Worm (Caenorhabditis elegans) whole organism, mixed stage, embryonic: ENCODE data around the gene ttr-44.

Experiments
- M03D4.4 ChIP-seq: sonication (generic microtip); optimal IDR thresholded peaks from 2 replicates; lab custom pipeline; 2017; ENCODE audit warnings: mild to moderate bottlenecking, missing genetic modification characterization, missing compliant biosample characterization
- blmp-1 ChIP-seq: fragments of 150-350 bp; optimal IDR thresholded peaks from 2 replicates; lab custom pipeline; 2014; ENCODE audit warnings: missing biosample characterization, missing genetic modification characterization
- ceh-83 ChIP-seq: fragments of 200-800 bp; sonication (Bioruptor generic); optimal IDR thresholded peaks from 2 replicates; lab custom pipeline; 2018; ENCODE audit warnings: mild to moderate bottlenecking, missing genetic modification characterization, missing compliant biosample characterization
- lsy-2 ChIP-seq: fragments of 150-350 bp; optimal IDR thresholded peaks from 2 replicates; lab custom pipeline; 2014; ENCODE audit warnings: missing biosample characterization, missing genetic modification characterization
- mab-5 ChIP-seq: fragments of 150-350 bp; optimal IDR thresholded peaks from 2 replicates; lab custom pipeline; 2014; ENCODE audit warnings: missing biosample characterization, missing genetic modification characterization
- mep-1 ChIP-seq: fragments of 150-350 bp; optimal IDR thresholded peaks from 2 replicates; lab custom pipeline; 2017; ENCODE audit warnings: missing biosample characterization, missing genetic modification reagents, missing genetic modification characterization, inconsistent platforms
- nhr-12 ChIP-seq: fragments of 150-350 bp; optimal IDR thresholded peaks from 2 replicates; lab custom pipeline; 2014; ENCODE audit warnings: missing biosample characterization, missing genetic modification characterization
- nhr-237 ChIP-seq: fragments of 150-350 bp; optimal IDR thresholded peaks from 2 replicates; lab custom pipeline; 2014; ENCODE audit warnings: missing biosample characterization, missing genetic modification characterization
- nhr-76 ChIP-seq: sonication (generic microtip); optimal IDR thresholded peaks from 2 replicates; lab custom pipeline; 2017; ENCODE audit warnings: missing biosample characterization, missing genetic modification characterization
- pha-4 ChIP-seq: fragments of 150-350 bp; optimal IDR thresholded peaks from 2 replicates; lab custom pipeline; 2018; ENCODE audit warnings: missing biosample characterization, missing genetic modification reagents, missing genetic modification characterization
- snpc-4 ChIP-seq: fragments of 150-350 bp; optimal IDR thresholded peaks from 2 replicates; lab custom pipeline; 2014; ENCODE audit warnings: missing biosample characterization, missing genetic modification characterization
- tbx-8 ChIP-seq: fragments of 200-800 bp; sonication (Bioruptor generic); optimal IDR thresholded peaks from 2 replicates; lab custom pipeline; 2018; ENCODE audit warnings: mild to moderate bottlenecking, missing genetic modification characterization, moderate library complexity, missing compliant biosample characterization
- unc-62 ChIP-seq: fragments of 150-350 bp; optimal IDR thresholded peaks from 2 replicates; lab custom pipeline; 2014; ENCODE audit warnings: missing biosample characterization, missing genetic modification reagents, missing genetic modification characterization
- ztf-11 ChIP-seq: fragments of 150-350 bp; optimal IDR thresholded peaks from 2 replicates; lab custom pipeline; 2014; ENCODE audit warnings: missing biosample characterization, missing genetic modification characterization

ce11 chrV:13489830-13490229 lies 40.7 kb downstream of the ttr-44 start, which contains the start of gene T10G3.3:
- TF ChIP-seq nhr-12 (tag; lab: Kevin White, UChicago) (no peak), blmp-1 (tag; lab: Kevin White, UChicago) (no peak), tbx-8 (GFP tag; lab: Kevin White, UChicago) (no peak), M03D4.4 (tag; lab: Kevin White, UChicago) (no peak), unc-62 (no peak), nhr-76 (tag; lab: Kevin White, UChicago) (no peak), nhr-237 (tag; lab: Kevin White, UChicago) (no peak), ztf-11 (no peak), ceh-83 (no peak), lsy-2 (no peak), pha-4 (no peak), mab-5 (tag; lab: Kevin White, UChicago) (no peak), snpc-4 (tag; lab: Kevin White, UChicago) (no peak), mep-1 (tag; lab: Kevin White, UChicago) (no peak)
